Worm (Caenorhabditis elegans) whole organism, young adult: Measurements from ENCODE around the gene T04A6.3.

Experiments
- B0336.3 ChIP-seq: fragments of 200-800 bp; sonication (Bioruptor generic); IDR thresholded peaks from 2 replicates; pipeline ENCODE4 v1.3.6; 2022; ENCODE audit warnings: missing genetic modification characterization, missing compliant biosample characterization
- F22D6.2 ChIP-seq: sonication (generic microtip); optimal IDR thresholded peaks from 2 replicates; lab custom pipeline; 2016; ENCODE audit warnings: mild to moderate bottlenecking, missing genetic modification characterization, missing compliant biosample characterization
- F23B12.7 ChIP-seq: sonication (generic microtip); optimal IDR thresholded peaks from 2 replicates; lab custom pipeline; 2017; ENCODE audit warnings: missing genetic modification characterization, mild to moderate bottlenecking, missing compliant biosample characterization, antibody characterized with exemption, moderate library complexity; ENCODE audit not compliant: insufficient read depth
- F33H1.4 ChIP-seq: fragments of 200-800 bp; sonication (Bioruptor generic); IDR thresholded peaks from 2 replicates; pipeline ENCODE4 v1.3.6; 2022; ENCODE audit warnings: missing genetic modification reagents, missing genetic modification characterization, missing compliant biosample characterization
- F39B2.1 ChIP-seq: fragments of 200-800 bp; sonication (Bioruptor generic); IDR thresholded peaks from 2 replicates; pipeline ENCODE4 v1.3.6; 2022; ENCODE audit warnings: missing genetic modification reagents, missing genetic modification characterization, missing compliant biosample characterization
- F52B5.7 ChIP-seq: sonication (generic microtip); optimal IDR thresholded peaks from 2 replicates; lab custom pipeline; 2016; ENCODE audit warnings: mild to moderate bottlenecking, missing genetic modification characterization, missing compliant biosample characterization
- F57A8.1 ChIP-seq: fragments of 200-800 bp; sonication (Bioruptor generic); optimal IDR thresholded peaks from 2 replicates; lab custom pipeline; 2018; ENCODE audit warnings: mild to moderate bottlenecking, missing genetic modification characterization, moderate library complexity, missing compliant biosample characterization
- T07F8.4 ChIP-seq: sonication (generic microtip); optimal IDR thresholded peaks from 2 replicates; lab custom pipeline; 2016; ENCODE audit warnings: mild to moderate bottlenecking, missing genetic modification characterization, moderate library complexity, missing compliant biosample characterization
- Y53G8AR.9 ChIP-seq: fragments of 200-800 bp; sonication (Bioruptor generic); conservative IDR thresholded peaks from 2 replicates; pipeline ENCODE4 v1.3.6; 2022; ENCODE audit warnings: missing genetic modification reagents, missing genetic modification characterization, missing compliant biosample characterization
- Y56A3A.18 ChIP-seq: fragments of 200-800 bp; sonication (Bioruptor generic); IDR thresholded peaks from 2 replicates; pipeline ENCODE4 v1.3.6; 2022; ENCODE audit warnings: missing genetic modification reagents, missing genetic modification characterization, missing compliant biosample characterization
- ZK185.1 ChIP-seq: sonication (generic microtip); optimal IDR thresholded peaks from 2 replicates; lab custom pipeline; 2016; ENCODE audit warnings: mild to moderate bottlenecking, missing genetic modification characterization, missing compliant biosample characterization; ENCODE audit not compliant: poor library complexity, severe bottlenecking
- atf-7 ChIP-seq: sonication (generic microtip); optimal IDR thresholded peaks from 2 replicates; lab custom pipeline; 2017; ENCODE audit warnings: mild to moderate bottlenecking, missing genetic modification characterization, missing compliant biosample characterization
- bed-2 ChIP-seq: fragments of 200-800 bp; sonication (Bioruptor generic); IDR thresholded peaks from 2 replicates; pipeline ENCODE4 v1.3.6; 2022; ENCODE audit warnings: missing genetic modification reagents, missing genetic modification characterization, missing compliant biosample characterization
- ceh-27 ChIP-seq: fragments of 200-800 bp; sonication (Bioruptor generic); optimal IDR thresholded peaks from 2 replicates; lab custom pipeline; 2018; ENCODE audit warnings: mild to moderate bottlenecking, missing genetic modification characterization, moderate library complexity, missing compliant biosample characterization
- chd-7 ChIP-seq: sonication (generic microtip); optimal IDR thresholded peaks from 2 replicates; lab custom pipeline; 2016; ENCODE audit warnings: mild to moderate bottlenecking, missing genetic modification characterization, moderate library complexity, missing compliant biosample characterization
- dox-1 ChIP-seq: fragments of 200-800 bp; sonication (Bioruptor generic); IDR thresholded peaks from 2 replicates; pipeline ENCODE4 v1.3.6; 2022; ENCODE audit warnings: missing genetic modification reagents, missing genetic modification characterization, missing compliant biosample characterization
- dpl-1 ChIP-seq: fragments of 150-350 bp; optimal IDR thresholded peaks from 2 replicates; lab custom pipeline; 2014; ENCODE audit warnings: missing biosample characterization, missing genetic modification reagents, missing genetic modification characterization
- efl-1 ChIP-seq: fragments of 150-350 bp; optimal IDR thresholded peaks from 2 replicates; lab custom pipeline; 2014; ENCODE audit warnings: missing biosample characterization, missing genetic modification reagents, missing genetic modification characterization
- egrh-3 ChIP-seq: fragments of 200-800 bp; sonication (Bioruptor generic); IDR thresholded peaks from 2 replicates; pipeline ENCODE4 v1.3.6; 2022; ENCODE audit warnings: missing genetic modification reagents, missing genetic modification characterization, missing compliant biosample characterization
- ets-4 ChIP-seq: fragments of 200-800 bp; sonication (Bioruptor generic); optimal IDR thresholded peaks from 2 replicates; lab custom pipeline; 2018; ENCODE audit warnings: mild to moderate bottlenecking, missing genetic modification characterization, missing compliant biosample characterization
- let-607 ChIP-seq, 2 experiments: fragments of 200-800 bp in 1 of 2; sonication (Bioruptor generic) in 1 of 2; sonication (generic microtip) in 1 of 2; optimal IDR thresholded peaks; 2 replicates each; lab custom pipeline; 2016 to 2018; ENCODE audit warnings: mild to moderate bottlenecking in 2 of 2, missing compliant biosample characterization in 2 of 2, missing genetic modification characterization in 2 of 2, moderate library complexity in 2 of 2, missing genotype in 1 of 2
- lin-40 ChIP-seq: sonication (generic microtip); optimal IDR thresholded peaks from 2 replicates; lab custom pipeline; 2016; ENCODE audit warnings: missing genetic modification characterization, mild to moderate bottlenecking, missing compliant biosample characterization, missing genotype, missing genetic modification reagents
- lin-54 ChIP-seq: fragments of 200-800 bp; sonication (Bioruptor generic); optimal IDR thresholded peaks from 2 replicates; lab custom pipeline; 2018; ENCODE audit warnings: mild to moderate bottlenecking, missing genetic modification characterization, missing compliant biosample characterization
- madf-10 ChIP-seq: sonication (generic microtip); optimal IDR thresholded peaks from 2 replicates; lab custom pipeline; 2016; ENCODE audit warnings: mild to moderate bottlenecking, missing genetic modification characterization, missing compliant biosample characterization
- mes-4 ChIP-seq: sonication (generic microtip); optimal IDR thresholded peaks from 2 replicates; lab custom pipeline; 2016; ENCODE audit warnings: missing genotype, missing genetic modification characterization, missing compliant biosample characterization
- nhr-179 ChIP-seq: sonication (generic microtip); optimal IDR thresholded peaks from 2 replicates; lab custom pipeline; 2016; ENCODE audit warnings: mild to moderate bottlenecking, missing genetic modification characterization, missing compliant biosample characterization
- nhr-80 ChIP-seq: sonication (generic microtip); optimal IDR thresholded peaks from 2 replicates; lab custom pipeline; 2016; ENCODE audit warnings: missing genetic modification characterization, missing compliant biosample characterization
- nhr-90 ChIP-seq: sonication (generic microtip); optimal IDR thresholded peaks from 2 replicates; lab custom pipeline; 2016; ENCODE audit warnings: missing genotype, mild to moderate bottlenecking, missing genetic modification characterization, missing compliant biosample characterization
- unc-62 ChIP-seq: fragments of 150-350 bp; optimal IDR thresholded peaks from 2 replicates; lab custom pipeline; 2014; ENCODE audit warnings: missing biosample characterization, missing genetic modification reagents, missing genetic modification characterization
- zfh-2 ChIP-seq: fragments of 200-800 bp; sonication (Bioruptor generic); conservative IDR thresholded peaks from 2 replicates; pipeline ENCODE4 v1.3.6; 2022; ENCODE audit warnings: missing genetic modification reagents, missing genetic modification characterization, missing compliant biosample characterization
- ztf-26 ChIP-seq: sonication (generic microtip); optimal IDR thresholded peaks from 2 replicates; lab custom pipeline; 2017; ENCODE audit warnings: missing genetic modification characterization, missing compliant biosample characterization
- ztf-6 ChIP-seq: fragments of 200-800 bp; sonication (Bioruptor generic); IDR thresholded peaks from 2 replicates; pipeline ENCODE4 v1.3.6; 2022; ENCODE audit warnings: missing genetic modification reagents, missing genetic modification characterization, missing compliant biosample characterization

The T04A6.3 gene

DNA sequence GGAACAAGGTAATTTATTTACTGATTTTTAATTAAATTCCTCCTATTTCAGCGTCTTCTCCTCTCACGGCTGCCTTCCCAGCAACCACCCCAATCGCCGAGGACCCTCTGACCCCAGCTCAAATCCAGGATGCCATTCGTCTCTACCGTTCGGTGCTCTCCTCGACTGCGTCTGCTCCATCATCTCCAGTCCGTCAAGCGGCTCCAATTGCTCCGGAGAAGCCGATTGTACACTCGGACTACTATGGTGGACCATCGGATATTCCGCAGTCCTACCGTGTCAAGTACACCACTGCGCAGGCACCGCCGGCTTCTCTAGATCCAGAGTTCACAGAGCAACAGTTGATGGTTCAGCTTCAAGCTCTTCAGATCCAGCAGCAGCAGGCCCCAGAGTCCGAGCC is 40.7 kb upstream of the T04A6.3 start:
- peak; percentile 18; the same call in 1 of the 2 replicates for TF ChIP-seq egrh-3 (GFP tag; lab: Robert Waterston, UW)
- no peak for TF ChIP-seq mes-4 (tag; lab: Kevin White, UChicago)
- peak; percentile 66 for TF ChIP-seq zfh-2 (GFP tag; lab: Robert Waterston, UW)
- 0 out of 2 replicates have a peak, but pooled peaks have one; percentile 4 for TF ChIP-seq ztf-6 (GFP tag; lab: Robert Waterston, UW)

DNA sequence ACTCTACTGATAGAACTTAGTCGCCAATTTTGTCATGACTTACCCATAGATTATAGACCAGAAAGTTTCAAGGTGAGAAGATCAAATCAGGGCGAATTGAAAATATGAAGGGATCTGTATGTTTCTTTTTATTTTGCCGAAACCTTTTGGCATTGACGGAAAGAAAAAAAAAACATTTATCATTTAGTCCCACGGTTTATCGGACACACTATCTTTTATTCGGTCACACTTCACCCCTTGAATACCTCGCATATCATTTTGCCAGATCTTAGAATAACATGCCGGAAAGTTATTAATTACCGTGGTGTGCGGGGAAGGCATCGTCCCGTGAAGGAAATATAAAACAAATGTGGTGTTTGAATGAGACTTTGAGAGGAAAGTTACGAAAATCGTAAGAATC is 37.0 kb upstream of the T04A6.3 start:
- no peak for TF ChIP-seq F52B5.7 (tag; lab: Kevin White, UChicago)
- TF ChIP-seq nhr-179, result no peak
- no peak for TF ChIP-seq T07F8.4
- no peak for TF ChIP-seq Y56A3A.18 (GFP tag; lab: Robert Waterston, UW)
- no peak for TF ChIP-seq F22D6.2 (tag; lab: Kevin White, UChicago)
- TF ChIP-seq, all 124 proteins: peak for 0

ce11 chrIII:7643902-7644641 is 35.9 kb upstream of the T04A6.3 start:
- peak; percentile 0 for TF ChIP-seq madf-10
- TF ChIP-seq chd-7 (tag; lab: Kevin White, UChicago), result no peak
- TF ChIP-seq F33H1.4 (GFP tag; lab: Robert Waterston, UW), result no peak
- peak; percentile 95 for TF ChIP-seq nhr-80
- TF ChIP-seq lin-40 (tag; lab: Kevin White, UChicago), result peak; percentile 67
- TF ChIP-seq lin-54, result peak; percentile 7
- TF ChIP-seq ZK185.1 (tag; lab: Kevin White, UChicago), result peak; percentile 14
- TF ChIP-seq F23B12.7 (tag; lab: Kevin White, UChicago), result no peak
- TF ChIP-seq bed-2, result no peak
- peak; percentile 29 for TF ChIP-seq ztf-26 (tag; lab: Kevin White, UChicago)
- no peak for TF ChIP-seq F39B2.1 (GFP tag; lab: Robert Waterston, UW)
- TF ChIP-seq Y53G8AR.9 (GFP tag; lab: Robert Waterston, UW), result no peak
- no peak for TF ChIP-seq F57A8.1 (GFP tag; lab: Kevin White, UChicago)
- TF ChIP-seq atf-7 (tag; lab: Kevin White, UChicago), result peak; percentile 67
- TF ChIP-seq let-607 (tag; optimal IDR thresholded peaks at IDR 0.05; lab: Kevin White, UChicago), result peak; percentile 46 to 84
- TF ChIP-seq nhr-90 (tag; lab: Kevin White, UChicago), result peak; percentile 31
- 0 out of 2 replicates have a peak, but pooled peaks have one; percentile 28 for TF ChIP-seq dox-1 (GFP tag; lab: Robert Waterston, UW)
- TF ChIP-seq efl-1 (GFP tag; lab: Kevin White, UChicago), result peak; percentile 17
- TF ChIP-seq ets-4 (GFP tag; lab: Kevin White, UChicago), result peak; percentile 81
- TF ChIP-seq unc-62 (GFP tag; lab: Kevin White, UChicago), result peak; percentile 12
- peak; percentile 12 for TF ChIP-seq dpl-1
- peak; percentile 25; the same call in 1 of the 2 replicates for TF ChIP-seq B0336.3

- no peak for TF ChIP-seq Y56A3A.18 (GFP tag; lab: Robert Waterston, UW)
- TF ChIP-seq lin-54, result no peak
- TF ChIP-seq ceh-27 (GFP tag; lab: Kevin White, UChicago), result no peak
Observed at ce11 chrIII:7643084-7643483, 35.0 kb upstream of the T04A6.3 start, which contains the start of gene upp-1. TSS of gene upp-1 (minus strand) at chrIII:7643101.
